Worm (Caenorhabditis elegans): ENCODE data around the gene col-177.

DNA sequence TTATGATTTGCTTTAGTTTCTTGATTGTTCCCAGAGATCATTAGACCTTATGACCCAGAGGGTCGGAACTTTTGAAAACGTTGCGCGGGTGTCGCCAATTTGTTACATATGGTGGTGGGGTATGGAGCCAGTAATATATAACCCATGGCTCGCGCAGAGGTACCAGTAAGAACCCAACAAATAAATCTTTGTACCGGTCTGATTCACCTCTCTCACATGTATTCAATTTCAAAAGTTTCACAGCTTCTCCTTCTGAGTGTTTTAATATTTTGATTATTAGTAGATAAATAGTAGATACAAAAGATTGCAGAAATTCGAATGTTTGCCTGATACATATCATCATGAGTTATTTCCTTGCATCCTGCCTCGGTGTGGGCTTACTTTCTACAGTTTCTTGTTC is 14.4 kb upstream of the col-177 start, which contains the start of gene egl-15:
- TF ChIP-seq zip-8 (tag; optimal IDR thresholded peaks at IDR 0.05) (no peak), unc-62 (GFP tag; optimal IDR thresholded peaks at IDR 0.05) (no peak), nhr-12 (tag; optimal IDR thresholded peaks at IDR 0.05) (no peak), nhr-28 (tag; optimal IDR thresholded peaks at IDR 0.05) (no peak), ztf-11 (tag; optimal IDR thresholded peaks at IDR 0.05) (no peak), snpc-4 (tag; optimal IDR thresholded peaks at IDR 0.05) (no peak), ces-1 (GFP tag; optimal IDR thresholded peaks at IDR 0.05) (no peak), blmp-1 (tag; optimal IDR thresholded peaks at IDR 0.05) (no peak), mep-1 (tag; optimal IDR thresholded peaks at IDR 0.05) (no peak), mab-5 (tag; optimal IDR thresholded peaks at IDR 0.05) (no peak)
